Worm (Caenorhabditis elegans): ENCODE results near the gene cyp-35C1.

The cyp-35C1 gene

DNA sequence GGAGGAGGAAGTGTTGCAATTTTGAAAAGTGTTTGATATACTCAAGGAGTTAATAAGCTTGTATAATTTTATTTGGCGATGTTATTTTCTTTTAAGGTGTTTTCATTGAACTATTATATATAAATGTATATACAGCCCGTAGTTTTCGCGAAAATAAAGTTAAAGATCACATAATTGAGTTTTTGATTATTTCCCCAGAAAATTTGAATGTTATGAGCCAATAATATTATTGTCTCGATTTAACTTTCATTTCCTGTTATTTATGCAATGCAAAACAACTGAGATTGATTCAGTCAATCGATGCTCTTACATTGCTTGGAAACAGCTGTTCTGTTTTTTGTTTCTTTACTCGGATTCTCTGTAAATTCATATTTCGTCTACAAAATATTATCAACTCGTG is 49.9 kb downstream of the cyp-35C1 start, which contains the start of gene srx-133:
Gene srx-133, plus strand, starts transcription at position 301 of the 400 bp plus-strand sequence.
- TF ChIP-seq aha-1 (tag) (peak; percentile 48), ces-1 (GFP tag; optimal IDR thresholded peaks at IDR 0.05) (no peak)

All from whole organism, L4 larva.